Worm (Caenorhabditis elegans): ENCODE results near the gene F35D11.1.

The F35D11.1 gene

ce11 chrII:4650072-4650471, 23.4 kb downstream of the F35D11.1 start:
- TF ChIP-seq che-1 (tag; optimal IDR thresholded peaks at IDR 0.05) (no peak), fax-1 (tag; optimal IDR thresholded peaks at IDR 0.05) (no peak), pax-1 (tag; optimal IDR thresholded peaks at IDR 0.05) (peak; percentile 8), rnt-1 (tag; optimal IDR thresholded peaks at IDR 0.05) (no peak)

- TF ChIP-seq sdc-2 (tag; optimal IDR thresholded peaks at IDR 0.05) (no peak), ceh-9 (tag; optimal IDR thresholded peaks at IDR 0.05) (no peak), fax-1 (tag; optimal IDR thresholded peaks at IDR 0.05) (no peak), lim-6 (tag; optimal IDR thresholded peaks at IDR 0.05) (no peak), hlh-8 (tag; optimal IDR thresholded peaks at IDR 0.05) (no peak), nhr-232 (tag; optimal IDR thresholded peaks at IDR 0.05) (no peak), ceh-14 (tag; optimal IDR thresholded peaks at IDR 0.05) (no peak), pqm-1 (tag; optimal IDR thresholded peaks at IDR 0.05) (no peak)
Measured at ce11 chrII:4655834-4656233, 29.1 kb downstream of the F35D11.1 start, which contains the start of gene fut-6. fut-6 (minus strand) TSS chrII:4655934.

- TF ChIP-seq C38D4.7 (GFP tag; optimal IDR thresholded peaks at IDR 0.05) (no peak), Y22D7AL.16 (tag; optimal IDR thresholded peaks at IDR 0.05) (no peak), ceh-30 (tag; optimal IDR thresholded peaks at IDR 0.05) (no peak), nhr-232 (tag; optimal IDR thresholded peaks at IDR 0.05) (no peak)
Measured at ce11 chrII:4657370-4657769, 30.7 kb downstream of the F35D11.1 start.

DNA sequence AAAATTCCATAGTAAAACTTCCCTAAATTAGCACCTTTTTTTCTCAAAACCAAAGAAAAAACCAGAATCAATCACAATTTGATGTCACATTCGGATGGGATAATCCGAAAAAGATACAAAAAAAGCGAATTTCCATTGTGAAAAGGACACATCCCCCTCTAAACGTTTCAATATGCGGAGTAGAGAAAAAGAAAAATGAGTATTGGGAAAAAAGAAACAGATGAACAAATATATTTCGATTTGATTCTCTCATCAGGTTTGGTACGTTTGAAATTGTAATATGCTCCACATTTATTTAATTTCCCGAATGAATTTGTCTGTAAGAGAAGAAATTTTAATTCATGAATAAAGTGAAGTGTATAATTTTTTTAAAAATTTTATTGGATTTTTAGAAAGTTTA, 31.5 kb downstream of the F35D11.1 start:
- TF ChIP-seq mec-3 (tag; optimal IDR thresholded peaks at IDR 0.05; ENCODE audit: borderline replicate concordance) (no peak), K02D7.2 (tag; optimal IDR thresholded peaks at IDR 0.05) (no peak), ceh-18 (tag; optimal IDR thresholded peaks at IDR 0.05) (no peak), gmeb-2 (tag; optimal IDR thresholded peaks at IDR 0.05) (no peak), ceh-22 (tag; optimal IDR thresholded peaks at IDR 0.05) (no peak), ama-1 (optimal IDR thresholded peaks at IDR 0.05) (no peak), C38D4.7 (GFP tag; optimal IDR thresholded peaks at IDR 0.05) (no peak), ceh-30 (tag; optimal IDR thresholded peaks at IDR 0.05) (no peak), tbx-7 (tag; optimal IDR thresholded peaks at IDR 0.05) (no peak), che-1 (tag; optimal IDR thresholded peaks at IDR 0.05) (no peak), T23F11.4 (GFP tag; optimal IDR thresholded peaks at IDR 0.05) (no peak), unc-42 (tag; optimal IDR thresholded peaks at IDR 0.05) (no peak)

DNA sequence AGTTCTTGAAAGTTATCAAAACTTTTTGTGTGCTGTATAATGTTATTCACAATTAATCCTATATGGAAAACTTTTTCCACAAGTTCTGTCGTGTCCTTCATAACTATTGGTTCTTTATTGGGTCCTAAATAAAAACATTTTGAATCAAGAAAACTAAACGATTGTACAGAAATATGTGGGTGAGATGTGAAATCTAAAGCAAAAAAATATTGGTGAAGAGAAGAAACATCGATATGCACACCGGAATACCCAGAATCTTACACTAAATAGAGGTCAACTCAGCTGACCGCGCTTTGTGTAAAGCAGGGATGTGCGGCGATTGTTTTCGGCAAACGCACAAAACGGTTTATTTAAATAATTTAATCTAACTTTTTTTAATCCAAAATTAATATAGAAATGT, 34.6 kb downstream of the F35D11.1 start, which contains the start of gene T05A7.13:
TSS of gene T05A7.13 (minus strand) at position 101 of the 400 bp plus-strand sequence.
- TF ChIP-seq unc-42 (tag; optimal IDR thresholded peaks at IDR 0.05) (no peak), pag-3 (tag; optimal IDR thresholded peaks at IDR 0.05; ENCODE audit: borderline replicate concordance) (no peak), unc-55 (GFP tag; optimal IDR thresholded peaks at IDR 0.05) (no peak), fkh-10 (GFP tag; optimal IDR thresholded peaks at IDR 0.05) (no peak), che-1 (tag; optimal IDR thresholded peaks at IDR 0.05) (no peak), K02D7.2 (tag; optimal IDR thresholded peaks at IDR 0.05) (no peak), unc-86 (tag; optimal IDR thresholded peaks at IDR 0.05) (no peak), mec-3 (tag; optimal IDR thresholded peaks at IDR 0.05; ENCODE audit: borderline replicate concordance) (no peak), fkh-6 (tag; optimal IDR thresholded peaks at IDR 0.05) (no peak), hlh-30 (tag; optimal IDR thresholded peaks at IDR 0.05; ENCODE audit: insufficient read depth) (no peak), fax-1 (tag; optimal IDR thresholded peaks at IDR 0.05) (no peak), syd-9 (tag; optimal IDR thresholded peaks at IDR 0.05) (no peak), dmd-4 (tag; optimal IDR thresholded peaks at IDR 0.05; ENCODE audit: borderline replicate concordance) (no peak)

DNA sequence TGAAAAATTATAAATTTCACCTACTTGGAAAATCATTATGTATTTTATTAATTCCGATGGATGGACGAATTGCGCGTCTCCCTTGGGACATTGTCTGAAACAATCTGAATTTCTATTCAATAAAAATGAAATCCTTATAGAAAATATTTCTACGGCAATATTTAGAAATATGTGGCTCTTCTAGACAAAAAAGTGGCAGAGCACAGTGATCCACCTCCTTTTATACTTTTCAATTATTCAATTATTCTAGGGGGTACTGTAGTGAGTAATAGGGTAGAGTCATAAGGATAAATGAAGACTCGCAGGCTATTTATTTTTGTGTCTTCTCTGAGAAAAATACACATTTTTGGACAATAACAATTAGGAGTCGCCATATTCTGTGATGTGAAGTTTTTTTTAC, 36.5 kb downstream of the F35D11.1 start, which contains the start of gene T05A7.12:
TSS of gene T05A7.12 (minus strand) at position 101 of the 400 bp plus-strand sequence.
- TF ChIP-seq ceh-24 (tag; optimal IDR thresholded peaks at IDR 0.05) (no peak), ztf-16 (tag; optimal IDR thresholded peaks at IDR 0.05) (no peak), ceh-9 (tag; optimal IDR thresholded peaks at IDR 0.05) (no peak), pqm-1 (tag; optimal IDR thresholded peaks at IDR 0.05) (no peak), ets-4 (tag; optimal IDR thresholded peaks at IDR 0.05) (no peak), nhr-11 (tag; optimal IDR thresholded peaks at IDR 0.05) (no peak), ceh-31 (tag; optimal IDR thresholded peaks at IDR 0.05) (no peak), ceh-30 (tag; optimal IDR thresholded peaks at IDR 0.05) (no peak), tbx-2 (tag; optimal IDR thresholded peaks at IDR 0.05) (no peak), ceh-6 (GFP tag; optimal IDR thresholded peaks at IDR 0.05) (no peak), unc-3 (GFP tag; conservative IDR thresholded peaks at IDR 0.05) (no peak), unc-3 (tag; optimal IDR thresholded peaks at IDR 0.05) (no peak), fkh-6 (tag; optimal IDR thresholded peaks at IDR 0.05) (no peak), sdc-2 (tag; optimal IDR thresholded peaks at IDR 0.05) (no peak), ceh-22 (tag; optimal IDR thresholded peaks at IDR 0.05) (no peak), madf-2 (tag; optimal IDR thresholded peaks at IDR 0.05) (no peak)

Data from whole organism, late embryonic.